Worm (Caenorhabditis elegans): ENCODE data around the gene coq-5.

coq-5 gene

DNA sequence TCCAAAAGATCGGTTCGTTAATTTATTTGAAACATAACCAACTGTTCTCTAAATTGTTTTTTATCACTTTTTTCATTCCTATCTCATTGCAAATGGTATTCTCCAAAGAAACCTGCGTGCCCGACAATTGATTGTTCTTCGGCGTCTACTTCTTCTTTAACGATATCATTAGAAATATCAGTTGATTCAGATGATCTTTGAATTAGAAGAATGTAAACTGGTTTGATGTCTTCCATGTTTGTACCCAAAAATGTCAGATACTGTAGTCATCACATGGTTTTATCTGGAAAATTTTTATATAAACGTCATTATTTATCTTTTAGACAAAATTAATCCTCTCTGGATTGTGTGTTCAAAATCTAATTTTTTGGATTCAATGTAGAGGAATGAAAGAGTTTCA is 39.5 kb upstream of the coq-5 start:
- TF ChIP-seq sma-9 (GFP tag; optimal IDR thresholded peaks at IDR 0.05) (peak; percentile 73), sma-9 (tag; optimal IDR thresholded peaks at IDR 0.05) (no peak), ztf-11 (tag; optimal IDR thresholded peaks at IDR 0.05) (no peak), R02D3.7 (tag; optimal IDR thresholded peaks at IDR 0.05) (no peak), peb-1 (tag; optimal IDR thresholded peaks at IDR 0.05) (no peak), lin-13 (GFP tag; optimal IDR thresholded peaks at IDR 0.05) (no peak), nhr-10 (tag; optimal IDR thresholded peaks at IDR 0.05) (no peak), sem-4 (tag; optimal IDR thresholded peaks at IDR 0.05) (no peak), ama-1 (optimal IDR thresholded peaks at IDR 0.05) (no peak), nhr-11 (tag; optimal IDR thresholded peaks at IDR 0.05) (no peak), dmd-4 (tag; optimal IDR thresholded peaks at IDR 0.05) (no peak), nhr-77 (tag; optimal IDR thresholded peaks at IDR 0.05) (no peak), sma-3 (GFP tag; optimal IDR thresholded peaks at IDR 0.05) (peak; percentile 55), C34F6.9 (tag; optimal IDR thresholded peaks at IDR 0.05) (no peak), fos-1 (tag; optimal IDR thresholded peaks at IDR 0.05) (no peak), elt-3 (tag; optimal IDR thresholded peaks at IDR 0.05) (no peak), gmeb-1 (tag; optimal IDR thresholded peaks at IDR 0.05) (peak; percentile 45), nhr-129 (tag; optimal IDR thresholded peaks at IDR 0.05) (no peak), egl-27 (tag; optimal IDR thresholded peaks at IDR 0.05) (no peak), skn-1 (tag; optimal IDR thresholded peaks at IDR 0.05) (no peak), ZK546.5 (tag; optimal IDR thresholded peaks at IDR 0.05) (no peak), blmp-1 (tag; optimal IDR thresholded peaks at IDR 0.05; ENCODE audit: insufficient read depth) (peak; percentile 1), nhr-21 (tag; optimal IDR thresholded peaks at IDR 0.05) (peak; percentile 81), ceh-82 (tag; optimal IDR thresholded peaks at IDR 0.05) (no peak), ztf-1 (GFP tag; conservative IDR thresholded peaks at IDR 0.05) (no peak), lin-11 (tag; optimal IDR thresholded peaks at IDR 0.05) (no peak), nhr-237 (tag; optimal IDR thresholded peaks at IDR 0.05) (no peak), mbf-1 (tag; optimal IDR thresholded peaks at IDR 0.05) (no peak), unc-55 (GFP tag; optimal IDR thresholded peaks at IDR 0.05) (no peak), nhr-6 (tag; optimal IDR thresholded peaks at IDR 0.05) (no peak), Y55F3AM.14 (GFP tag; optimal IDR thresholded peaks at IDR 0.05) (no peak), elt-1 (tag; optimal IDR thresholded peaks at IDR 0.05) (no peak), nhr-25 (tag; optimal IDR thresholded peaks at IDR 0.05) (peak; percentile 76), nhr-23 (tag; optimal IDR thresholded peaks at IDR 0.05) (no peak), unc-39 (tag; optimal IDR thresholded peaks at IDR 0.05) (no peak), unc-62 (GFP tag; optimal IDR thresholded peaks at IDR 0.05) (no peak), nhr-12 (tag; optimal IDR thresholded peaks at IDR 0.05) (no peak), crh-2 (tag; optimal IDR thresholded peaks at IDR 0.05) (no peak), snpc-4 (tag; optimal IDR thresholded peaks at IDR 0.05) (no peak), zag-1 (tag; optimal IDR thresholded peaks at IDR 0.05) (no peak), lin-39 (tag; optimal IDR thresholded peaks at IDR 0.05) (no peak), alr-1 (tag; optimal IDR thresholded peaks at IDR 0.05) (no peak), lsy-2 (tag; optimal IDR thresholded peaks at IDR 0.05) (peak in 1 of 2 experiments; percentile 48)

DNA sequence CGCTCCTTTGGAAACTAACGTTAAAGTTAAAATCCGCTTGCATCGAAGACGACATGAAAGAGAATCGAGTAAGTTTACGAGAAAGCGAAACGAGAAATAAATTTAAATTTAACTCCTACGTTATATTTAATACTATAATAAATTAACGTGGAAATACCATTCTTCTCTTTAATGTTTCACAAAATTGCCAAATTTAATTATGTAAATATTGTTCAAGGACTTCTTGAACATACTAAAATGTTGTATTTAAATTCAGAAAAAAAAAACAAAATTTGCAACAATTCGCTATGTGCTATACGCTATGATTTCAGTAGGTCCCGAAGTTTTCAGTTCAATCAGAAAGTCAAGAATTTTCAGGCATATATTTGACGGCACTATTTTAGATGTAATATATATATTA is 38.7 kb upstream of the coq-5 start, which contains the start of gene ZK688.10:
ZK688.10 (minus strand) TSS at position 101 of the 400 bp plus-strand sequence.
- TF ChIP-seq blmp-1 (tag; optimal IDR thresholded peaks at IDR 0.05; ENCODE audit: insufficient read depth) (no peak), elt-3 (tag; optimal IDR thresholded peaks at IDR 0.05) (no peak), Y55F3AM.14 (GFP tag; optimal IDR thresholded peaks at IDR 0.05) (no peak), lin-13 (GFP tag; optimal IDR thresholded peaks at IDR 0.05) (no peak), sma-3 (GFP tag; optimal IDR thresholded peaks at IDR 0.05) (no peak), fos-1 (tag; optimal IDR thresholded peaks at IDR 0.05) (no peak), sma-9 (GFP tag; optimal IDR thresholded peaks at IDR 0.05) (no peak), sma-9 (tag; optimal IDR thresholded peaks at IDR 0.05) (no peak), nhr-77 (tag; optimal IDR thresholded peaks at IDR 0.05) (no peak), nhr-11 (tag; optimal IDR thresholded peaks at IDR 0.05) (no peak), nhr-21 (tag; optimal IDR thresholded peaks at IDR 0.05) (no peak)

DNA sequence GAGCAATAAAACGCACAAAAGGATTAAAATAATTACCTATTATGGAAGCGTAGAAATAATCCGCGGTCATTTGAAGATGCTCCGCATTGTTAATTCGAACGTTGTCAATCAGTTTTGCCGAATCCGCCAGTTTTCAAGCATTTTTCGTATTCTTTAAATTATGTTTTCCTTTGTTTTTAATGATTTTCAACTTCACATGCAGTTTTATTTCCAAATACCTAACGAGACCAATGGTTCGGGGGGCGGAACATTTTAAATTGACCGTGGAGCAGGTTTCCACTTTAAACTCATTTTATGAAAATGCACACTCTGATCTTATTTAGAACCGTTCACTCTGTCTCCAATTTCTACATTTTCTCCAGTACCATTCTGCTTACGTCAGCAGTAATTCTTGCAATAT is 36.5 kb upstream of the coq-5 start, which contains the start of gene ZK688.4:
ZK688.4 (plus strand) TSS at position 301 of the 400 bp plus-strand sequence.
- TF ChIP-seq peb-1 (tag; optimal IDR thresholded peaks at IDR 0.05) (no peak), mbf-1 (tag; optimal IDR thresholded peaks at IDR 0.05) (no peak), C34F6.9 (tag; optimal IDR thresholded peaks at IDR 0.05) (no peak), nhr-23 (tag; optimal IDR thresholded peaks at IDR 0.05) (no peak), lsy-2 (tag; optimal IDR thresholded peaks at IDR 0.05) (no peak), gmeb-1 (tag; optimal IDR thresholded peaks at IDR 0.05) (no peak), dmd-4 (tag; optimal IDR thresholded peaks at IDR 0.05) (no peak), unc-39 (tag; optimal IDR thresholded peaks at IDR 0.05) (no peak), crh-2 (tag; optimal IDR thresholded peaks at IDR 0.05) (no peak), nhr-12 (tag; optimal IDR thresholded peaks at IDR 0.05) (no peak), sem-4 (tag; optimal IDR thresholded peaks at IDR 0.05) (no peak), mab-5 (tag; optimal IDR thresholded peaks at IDR 0.05) (no peak), lin-39 (tag; optimal IDR thresholded peaks at IDR 0.05) (no peak)
